Fruit fly (Drosophila melanogaster) S2 (cell line): ENCODE measurements around the gene CG42592.
A peak's percentile ranks its signal among the peaks of the same experiment; 100 is the strongest.

Experiments
- CG8478 ChIP-seq: fragments of >200 bp; optimal IDR thresholded peaks from 2 replicates; lab custom pipeline; 2018
- CTCF ChIP-seq, 2 experiments: fragments of >200 bp; optimal IDR thresholded peaks; 2 replicates each; lab custom pipeline; 2018

CG42592 gene

DNA sequence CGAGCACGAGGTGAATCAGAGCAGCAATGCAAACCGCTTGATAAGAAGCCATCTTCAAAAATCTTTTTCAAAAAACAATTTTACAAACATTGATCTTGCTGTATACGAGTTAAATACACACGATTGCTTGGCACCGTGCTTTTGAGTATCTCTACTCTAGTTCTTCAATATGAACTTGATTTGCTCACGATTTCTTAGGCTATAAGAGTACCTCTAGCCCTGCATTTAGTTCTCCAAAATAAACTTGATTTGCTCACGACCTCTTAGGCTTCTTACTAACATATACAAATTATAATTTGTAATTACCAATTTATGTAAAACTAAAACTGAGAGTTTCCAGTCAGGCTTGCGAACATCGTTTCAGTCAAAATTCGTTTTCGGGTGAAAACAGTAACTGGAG, at the start of gene CG42592:
Gene CG42592, minus strand, starts transcription at position 101 of the 400 bp plus-strand sequence.
- TF ChIP-seq CTCF (optimal IDR thresholded peaks at IDR 0.05; lab: Kevin White, UChicago): no peak
- TF ChIP-seq CG8478 (lab: Kevin White, UChicago): no peak

DNA sequence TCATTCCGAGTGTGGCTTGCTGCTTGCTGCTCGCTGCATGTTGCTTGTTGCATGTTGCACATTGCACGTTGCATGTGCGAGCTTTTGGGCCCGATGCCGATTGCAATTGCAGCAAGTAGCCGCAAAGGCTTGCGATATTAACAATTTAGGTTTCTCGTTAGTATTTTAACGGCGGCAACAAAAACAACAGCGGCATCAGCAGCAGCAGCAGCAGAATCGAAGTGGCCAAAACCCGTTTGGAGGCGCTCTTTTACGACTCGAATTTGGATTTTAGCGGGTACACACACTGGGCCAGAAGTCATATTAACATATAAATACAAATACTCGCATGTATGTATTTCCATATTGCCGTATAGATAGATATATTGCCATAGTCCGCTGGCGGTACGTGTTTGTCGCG, 44.2 kb upstream of the CG42592 start:
- no peak for TF ChIP-seq CG8478 (lab: Kevin White, UChicago)
- no peak for TF ChIP-seq CTCF (optimal IDR thresholded peaks at IDR 0.05; lab: Kevin White, UChicago)

DNA sequence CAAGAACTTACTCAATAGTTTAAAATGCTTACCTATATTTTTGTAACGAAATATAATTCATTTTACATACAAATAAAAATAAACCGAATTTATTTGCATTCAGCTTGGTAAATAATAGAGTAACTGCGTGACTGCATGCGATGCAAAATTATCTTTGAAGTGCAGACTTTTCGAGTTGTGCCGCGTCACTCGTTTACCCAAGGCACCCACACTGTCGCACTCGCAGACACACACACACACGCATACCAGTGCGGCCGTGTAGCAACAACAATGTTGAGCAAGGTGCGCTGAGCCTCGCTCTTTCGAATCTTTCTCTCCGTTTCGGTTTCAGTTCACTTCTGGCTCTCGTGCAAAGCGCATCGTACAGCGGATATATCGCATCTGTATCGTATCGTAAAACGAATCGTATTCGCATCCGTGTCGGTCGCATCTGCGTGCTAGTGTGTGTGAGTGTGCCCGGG, 40.7 kb upstream of the CG42592 start, which contains the start of gene CG31038:
Gene CG31038, plus strand, starts transcription at position 327 of the 461 bp plus-strand sequence.
- TF ChIP-seq CG8478 (lab: Kevin White, UChicago): no peak
- TF ChIP-seq CTCF (optimal IDR thresholded peaks at IDR 0.05; lab: Kevin White, UChicago): peak in 1 of 2 experiments; percentile 16

DNA sequence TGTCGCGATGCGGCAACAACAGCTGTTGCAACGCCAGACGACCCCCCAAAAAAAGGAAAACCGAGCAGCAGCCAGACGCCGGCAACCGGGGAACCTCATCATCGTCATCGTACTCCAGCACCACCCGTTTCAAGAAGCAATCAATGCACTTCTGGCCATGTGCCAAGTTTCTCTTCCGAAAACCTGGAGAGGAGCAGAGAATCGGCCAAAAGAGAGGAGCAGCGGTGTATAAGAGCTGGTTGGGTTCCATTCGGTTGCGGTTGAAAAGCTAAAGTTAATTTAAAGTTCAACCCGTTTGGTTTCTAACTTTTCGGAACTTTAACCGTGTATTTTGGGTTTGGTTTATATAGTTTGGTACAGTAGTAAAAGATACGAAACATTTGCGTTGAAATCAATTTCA, 40.1 kb upstream of the CG42592 start:
- no peak for TF ChIP-seq CG8478 (lab: Kevin White, UChicago)
- no peak for TF ChIP-seq CTCF (optimal IDR thresholded peaks at IDR 0.05; lab: Kevin White, UChicago)

DNA sequence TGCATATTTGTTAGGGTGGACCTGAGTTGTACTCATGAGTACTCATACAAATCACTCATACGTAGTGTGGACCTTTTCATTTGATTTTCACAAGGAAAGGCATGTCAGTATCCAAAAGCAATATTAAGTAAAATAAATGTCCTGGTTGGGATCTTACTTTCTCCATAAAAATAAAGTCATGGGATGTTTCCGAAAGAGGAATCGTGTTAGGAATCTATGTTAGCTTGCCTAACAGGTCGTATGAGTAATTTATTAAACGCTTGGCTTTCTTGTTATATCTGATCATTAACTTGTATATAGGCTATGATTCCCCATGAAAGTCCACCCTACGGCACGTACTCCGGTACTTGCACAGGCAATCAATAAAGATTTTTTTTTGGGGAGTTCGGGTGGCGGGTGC, 39.7 kb upstream of the CG42592 start:
- TF ChIP-seq CTCF (optimal IDR thresholded peaks at IDR 0.05; lab: Kevin White, UChicago): no peak
- TF ChIP-seq CG8478 (lab: Kevin White, UChicago): no peak

DNA sequence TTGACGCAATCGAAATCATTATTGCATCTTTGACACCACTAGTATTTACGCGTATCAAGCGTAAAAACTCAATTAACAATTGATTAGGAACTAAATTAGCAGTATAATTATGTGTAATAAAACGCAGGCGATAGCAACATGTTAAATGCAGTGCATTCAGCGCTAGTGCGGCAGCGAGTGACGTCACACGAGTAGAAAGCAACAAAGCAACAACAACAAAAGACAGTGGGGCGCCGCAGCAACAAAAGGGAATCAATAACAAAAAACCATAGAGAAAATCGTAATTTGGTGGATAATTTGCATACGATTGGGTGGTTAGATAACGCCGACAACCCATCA, 33.2 kb upstream of the CG42592 start, which contains the start of gene CG34133:
Gene CG34133, plus strand, starts transcription at position 16 of the 339 bp plus-strand sequence.
- TF ChIP-seq CTCF (optimal IDR thresholded peaks at IDR 0.05; lab: Kevin White, UChicago) (no peak), CG8478 (lab: Kevin White, UChicago) (no peak)

DNA sequence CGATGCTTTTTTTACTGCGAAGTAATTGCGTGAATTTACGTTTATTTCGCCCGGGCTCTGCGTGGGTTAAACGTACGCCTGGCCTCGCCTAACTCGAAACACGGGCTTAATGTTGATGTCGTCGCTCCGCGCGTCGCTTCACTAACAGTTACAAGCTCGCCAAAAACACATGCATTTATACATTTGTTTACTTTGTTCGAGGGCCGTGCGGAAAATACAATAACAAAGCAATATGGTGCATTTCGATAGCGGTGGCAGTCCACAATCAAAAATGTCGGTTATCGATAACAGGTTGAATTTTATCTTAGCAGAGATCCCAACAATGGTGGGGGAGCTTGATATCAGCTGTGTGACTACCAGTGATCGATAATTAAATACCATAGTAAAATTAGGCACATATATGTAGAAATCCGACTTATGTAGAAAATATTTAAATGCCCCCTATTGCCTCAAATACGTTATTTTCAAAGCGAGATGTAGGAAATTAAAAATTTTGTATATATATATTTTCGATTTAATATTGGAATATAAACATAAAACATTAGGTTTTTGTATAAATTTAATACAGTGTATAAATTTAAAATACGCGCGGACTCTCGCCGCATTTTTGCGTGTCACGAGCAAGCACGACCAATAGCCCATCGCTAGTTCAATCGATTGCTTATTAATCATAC, 32.7 kb upstream of the CG42592 start, which contains the start of gene Zip99C:
Gene Zip99C, minus strand, starts transcription at position 220 of the 674 bp plus-strand sequence.
- no peak for TF ChIP-seq CG8478 (lab: Kevin White, UChicago)
- TF ChIP-seq CTCF (optimal IDR thresholded peaks at IDR 0.05; lab: Kevin White, UChicago): peak; percentile 22 to 47

DNA sequence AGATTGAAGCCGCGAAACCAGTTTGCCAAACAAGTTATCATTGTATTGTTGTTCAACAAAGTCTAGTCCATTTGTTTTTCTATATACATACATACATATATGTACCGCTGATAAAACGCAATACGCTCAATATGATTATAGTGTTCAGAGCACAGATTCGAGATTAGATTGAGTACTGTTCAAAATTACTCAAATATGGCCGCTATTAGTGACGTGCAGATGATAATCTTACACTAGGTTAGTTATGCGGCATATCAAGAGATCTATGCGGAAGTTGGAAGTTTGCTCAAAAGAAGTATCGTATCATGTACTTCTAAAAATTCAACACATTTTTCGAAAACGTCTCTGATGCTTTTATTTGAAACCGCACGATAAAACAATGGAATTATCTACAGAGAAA, 31.8 kb upstream of the CG42592 start:
- no peak for TF ChIP-seq CTCF (optimal IDR thresholded peaks at IDR 0.05; lab: Kevin White, UChicago)

DNA sequence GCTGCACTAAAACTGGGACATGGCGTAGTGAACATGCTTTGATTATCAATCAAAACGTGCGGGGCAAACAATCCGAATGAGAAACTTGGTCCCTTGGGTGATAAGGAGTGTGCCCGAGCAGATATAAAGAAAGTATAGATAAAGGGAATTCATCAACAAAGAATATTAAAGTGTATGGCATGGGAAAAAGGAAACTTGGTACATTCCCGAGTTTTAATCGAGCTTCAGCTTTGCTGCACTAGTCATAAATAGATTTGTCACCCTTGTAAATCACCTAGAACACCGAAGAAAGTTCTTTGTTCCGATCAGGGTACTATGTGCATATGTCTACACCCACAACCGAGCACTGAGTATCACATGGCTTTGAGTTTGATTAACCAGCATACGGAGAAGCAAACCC, 31.4 kb upstream of the CG42592 start:
- TF ChIP-seq CG8478 (lab: Kevin White, UChicago) (no peak), CTCF (optimal IDR thresholded peaks at IDR 0.05; lab: Kevin White, UChicago) (no peak)

DNA sequence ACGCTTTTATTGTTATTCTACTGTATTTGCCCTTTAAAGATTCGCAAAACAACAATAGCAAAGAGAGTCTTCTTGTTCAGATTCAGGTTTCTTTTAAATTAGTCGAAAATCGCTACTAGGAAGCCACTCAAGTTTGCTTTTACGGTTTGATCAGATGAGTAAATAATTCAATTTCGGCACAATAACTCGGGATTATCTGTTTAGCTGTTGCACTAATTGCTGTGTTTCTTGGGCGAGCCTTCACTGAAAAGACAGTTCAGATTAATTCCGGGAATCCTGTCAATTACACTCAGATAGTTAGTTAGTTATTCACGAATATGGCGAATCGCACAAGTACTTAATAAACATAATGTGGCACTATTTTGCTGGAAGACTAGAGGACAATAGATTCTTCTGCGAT, 30.6 kb upstream of the CG42592 start:
- TF ChIP-seq CG8478 (lab: Kevin White, UChicago) (no peak), CTCF (optimal IDR thresholded peaks at IDR 0.05; lab: Kevin White, UChicago) (no peak)

DNA sequence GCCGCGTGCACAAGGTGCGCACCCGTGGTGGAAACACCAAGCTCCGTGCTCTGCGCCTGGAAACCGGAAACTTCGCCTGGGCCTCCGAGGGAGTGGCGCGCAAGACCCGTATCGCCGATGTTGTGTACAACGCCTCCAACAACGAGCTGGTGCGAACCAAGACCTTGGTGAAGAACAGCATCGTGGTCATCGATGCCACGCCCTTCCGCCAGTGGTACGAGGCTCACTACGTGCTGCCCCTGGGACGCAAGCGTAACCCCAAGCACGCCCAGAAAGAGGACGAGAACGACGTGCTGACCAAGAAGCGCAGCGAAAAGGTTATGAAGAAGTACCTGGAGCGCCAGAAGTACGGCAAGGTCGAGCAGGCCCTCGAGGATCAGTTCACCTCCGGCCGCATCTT, 26.7 kb upstream of the CG42592 start:
- TF ChIP-seq CTCF (optimal IDR thresholded peaks at IDR 0.05; lab: Kevin White, UChicago) (no peak), CG8478 (lab: Kevin White, UChicago) (no peak)

DNA sequence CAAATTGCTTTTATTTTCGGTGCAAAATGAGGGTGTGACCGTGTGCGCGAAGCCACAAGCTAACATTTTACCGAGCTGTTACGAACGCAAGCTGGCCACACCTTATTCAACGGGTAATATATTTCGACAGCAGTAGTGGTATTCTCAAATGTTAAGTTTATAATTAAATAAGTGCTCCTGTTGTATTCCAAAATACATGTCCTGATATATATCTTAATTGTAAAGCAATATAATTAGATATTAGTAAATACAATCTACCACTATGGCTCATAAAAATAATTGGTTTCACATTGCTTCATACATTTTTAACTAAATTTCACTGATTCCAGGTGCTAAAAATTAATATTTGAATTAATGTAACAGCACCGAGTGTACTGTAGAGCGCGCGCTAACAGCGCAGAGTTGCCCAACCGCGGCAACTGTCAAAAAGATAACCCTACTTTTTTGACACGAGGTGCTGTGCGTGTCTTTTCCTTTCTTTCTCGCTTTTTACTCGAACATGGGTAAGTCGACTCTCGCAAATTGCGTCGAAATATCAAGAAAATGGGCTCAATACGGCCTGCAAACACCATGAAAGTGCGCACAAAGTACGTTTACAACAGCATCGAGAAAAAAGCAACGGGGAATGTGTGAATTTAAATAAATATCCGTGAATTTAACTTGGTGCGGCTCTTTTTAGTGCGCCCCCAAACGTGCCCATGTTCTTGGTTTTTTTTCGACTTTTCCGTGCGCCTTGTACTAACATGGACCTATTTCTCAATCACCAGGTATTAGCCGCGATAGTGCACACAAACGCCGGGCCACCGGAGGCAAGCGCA, 25.6 kb upstream of the CG42592 start, which contains the start of the genes CG15514 and RpS8:
Gene CG15514, minus strand, starts transcription at position 63 of the 818 bp plus-strand sequence.
Gene RpS8, plus strand, starts transcription at position 151 of the 818 bp plus-strand sequence.
- TF ChIP-seq CG8478 (lab: Kevin White, UChicago) (no peak), CTCF (optimal IDR thresholded peaks at IDR 0.05; lab: Kevin White, UChicago) (peak in 1 of 2 experiments; percentile 15)

DNA sequence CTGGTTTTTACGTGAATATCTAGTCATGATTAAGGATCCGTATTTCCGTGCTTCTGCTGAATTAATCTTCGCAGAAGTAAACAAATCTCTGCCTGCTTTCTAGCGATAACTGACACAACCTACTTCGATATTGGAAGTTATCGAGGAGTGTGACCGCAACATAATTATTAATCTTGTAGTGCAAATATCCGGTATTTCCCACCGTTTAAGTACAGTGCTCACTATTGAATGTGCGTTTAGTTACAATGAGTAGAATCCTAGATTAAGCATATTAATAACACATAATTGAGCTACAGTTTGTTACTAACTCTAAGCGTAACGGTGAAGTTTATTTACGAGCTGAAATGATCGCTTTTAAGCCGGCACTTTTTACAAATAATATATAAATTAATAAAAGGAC, 23.7 kb upstream of the CG42592 start:
- TF ChIP-seq CTCF (optimal IDR thresholded peaks at IDR 0.05; lab: Kevin White, UChicago) (no peak), CG8478 (lab: Kevin White, UChicago) (no peak)

DNA sequence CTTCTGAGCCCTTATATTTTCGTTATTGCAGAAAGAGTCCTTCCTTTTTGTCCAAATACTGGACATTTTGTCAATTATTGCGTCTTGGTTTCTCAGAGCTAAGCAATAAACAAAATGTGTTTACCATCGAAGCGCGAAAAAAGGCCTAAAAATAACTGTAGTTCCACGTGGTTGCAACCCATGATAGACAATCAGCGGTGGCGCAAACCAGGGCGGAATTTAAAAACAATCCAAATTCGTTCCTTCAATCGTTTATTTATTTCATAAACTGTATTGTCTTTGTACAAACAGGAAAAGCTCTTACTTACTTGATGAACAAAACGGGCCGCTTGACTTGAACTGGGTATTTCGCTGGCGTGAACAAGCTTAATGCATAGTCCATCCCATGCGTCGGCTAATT, 22.7 kb upstream of the CG42592 start, which contains the start of gene CG7824:
Gene CG7824, minus strand, starts transcription at position 131 of the 400 bp plus-strand sequence.
- TF ChIP-seq CG8478 (lab: Kevin White, UChicago) (no peak), CTCF (optimal IDR thresholded peaks at IDR 0.05; lab: Kevin White, UChicago) (peak; percentile 27 to 43)

DNA sequence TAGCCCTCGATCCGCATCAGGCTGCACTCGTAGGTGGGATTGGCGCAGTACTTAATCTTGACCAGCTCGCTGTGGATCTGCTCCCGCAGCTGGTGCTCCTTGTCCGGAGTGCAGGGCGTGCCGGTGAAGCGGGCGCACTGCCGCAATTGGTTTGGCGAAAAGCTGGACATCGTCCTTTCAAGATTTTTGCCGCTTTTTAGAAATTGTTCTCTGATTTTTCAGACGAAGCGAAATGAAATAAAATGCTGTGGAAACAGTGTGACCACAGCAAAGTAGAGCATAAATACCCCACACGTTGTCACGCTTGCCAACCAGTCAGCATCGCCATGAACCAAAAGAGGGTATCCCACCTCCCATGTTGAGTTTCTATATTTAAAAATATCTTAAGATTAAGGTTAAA, 21.1 kb upstream of the CG42592 start, which contains the start of gene dgt1:
Gene dgt1, minus strand, starts transcription at position 264 of the 400 bp plus-strand sequence.
- no peak for TF ChIP-seq CG8478 (lab: Kevin White, UChicago)
- TF ChIP-seq CTCF (optimal IDR thresholded peaks at IDR 0.05; lab: Kevin White, UChicago): peak in 1 of 2 experiments; percentile 49
